Worm (Caenorhabditis elegans): ENCODE results near the gene spp-11.
A peak's percentile ranks its signal among the peaks of the same experiment; 100 is the strongest.

The spp-11 gene

DNA sequence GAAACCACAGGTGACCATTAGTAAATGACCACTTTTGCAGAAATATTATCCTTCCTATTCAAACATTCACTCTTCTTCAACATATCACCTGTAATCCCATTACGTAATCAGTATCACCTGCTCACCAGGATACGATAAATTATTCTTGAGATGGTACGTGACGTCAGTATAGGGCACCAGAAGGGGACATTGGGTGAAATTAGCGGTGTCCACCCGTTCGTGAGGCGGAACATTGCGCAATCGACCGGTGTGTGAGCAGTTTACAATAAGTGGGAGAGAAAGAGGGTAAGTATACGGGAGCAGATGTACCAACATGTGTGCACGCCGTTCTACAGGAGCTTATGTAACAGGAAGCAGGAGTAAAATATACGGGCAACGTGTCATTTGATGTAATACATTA, 10.8 kb upstream of the spp-11 start:
- no peak for TF ChIP-seq lsy-2 (tag; optimal IDR thresholded peaks at IDR 0.05)
- TF ChIP-seq elt-1 (tag; optimal IDR thresholded peaks at IDR 0.05; ENCODE audit: borderline replicate concordance, insufficient read depth) = no peak
- peak; percentile 95 for TF ChIP-seq nhr-2 (tag; optimal IDR thresholded peaks at IDR 0.05)
- no peak for TF ChIP-seq unc-120 (tag; optimal IDR thresholded peaks at IDR 0.05; ENCODE audit: poor library complexity, severe bottlenecking)
- no peak for TF ChIP-seq nhr-237 (tag; optimal IDR thresholded peaks at IDR 0.05)
- TF ChIP-seq tbx-8 (GFP tag; optimal IDR thresholded peaks at IDR 0.05) = no peak
- no peak for TF ChIP-seq bed-3 (GFP tag; optimal IDR thresholded peaks at IDR 0.05)
- TF ChIP-seq nhr-12 (tag; optimal IDR thresholded peaks at IDR 0.05) = no peak
- no peak for TF ChIP-seq lin-13 (tag; optimal IDR thresholded peaks at IDR 0.05)
- TF ChIP-seq sem-2 (GFP tag; optimal IDR thresholded peaks at IDR 0.05) = no peak
- TF ChIP-seq ceh-83 (GFP tag; optimal IDR thresholded peaks at IDR 0.05) = no peak
- no peak for TF ChIP-seq mep-1 (tag; optimal IDR thresholded peaks at IDR 0.05)
- no peak for TF ChIP-seq nhr-28 (tag; optimal IDR thresholded peaks at IDR 0.05)
- TF ChIP-seq unc-62 (GFP tag; optimal IDR thresholded peaks at IDR 0.05) = no peak
- no peak for TF ChIP-seq nhr-76 (tag; optimal IDR thresholded peaks at IDR 0.05)
- no peak for TF ChIP-seq lin-32 (GFP tag; optimal IDR thresholded peaks at IDR 0.05)
- no peak for TF ChIP-seq ham-2 (GFP tag; optimal IDR thresholded peaks at IDR 0.05)
- peak; percentile 16 for TF ChIP-seq mls-2 (tag; optimal IDR thresholded peaks at IDR 0.05)
- TF ChIP-seq blmp-1 (tag; optimal IDR thresholded peaks at IDR 0.05) = no peak
- no peak for TF ChIP-seq drap-1 (GFP tag; optimal IDR thresholded peaks at IDR 0.05)
- TF ChIP-seq mab-5 (tag; optimal IDR thresholded peaks at IDR 0.05) = no peak
- TF ChIP-seq flh-1 (GFP tag; optimal IDR thresholded peaks at IDR 0.05) = no peak
- no peak for TF ChIP-seq ces-1 (GFP tag; optimal IDR thresholded peaks at IDR 0.05)
- TF ChIP-seq hlh-1 (tag; optimal IDR thresholded peaks at IDR 0.05) = peak; percentile 50
- TF ChIP-seq M03D4.4 (tag; optimal IDR thresholded peaks at IDR 0.05) = no peak
- TF ChIP-seq ceh-43 (GFP tag; optimal IDR thresholded peaks at IDR 0.05) = no peak
- no peak for TF ChIP-seq elt-3 (tag; optimal IDR thresholded peaks at IDR 0.05)
- peak; percentile 30 for TF ChIP-seq ceh-39 (tag; optimal IDR thresholded peaks at IDR 0.05)
- no peak for TF ChIP-seq snpc-4 (tag; optimal IDR thresholded peaks at IDR 0.05)
- TF ChIP-seq cnd-1 (tag; optimal IDR thresholded peaks at IDR 0.05) = peak; percentile 55
- TF ChIP-seq sptf-1 (tag; optimal IDR thresholded peaks at IDR 0.05) = peak; percentile 8
- peak; percentile 95 for TF ChIP-seq zip-8 (tag; optimal IDR thresholded peaks at IDR 0.05)
- peak; percentile 71 for TF ChIP-seq ztf-11 (tag; optimal IDR thresholded peaks at IDR 0.05)
- no peak for TF ChIP-seq pha-4 (tag; optimal IDR thresholded peaks at IDR 0.05)
- peak; percentile 26 for TF ChIP-seq unc-39 (tag; optimal IDR thresholded peaks at IDR 0.05)

DNA sequence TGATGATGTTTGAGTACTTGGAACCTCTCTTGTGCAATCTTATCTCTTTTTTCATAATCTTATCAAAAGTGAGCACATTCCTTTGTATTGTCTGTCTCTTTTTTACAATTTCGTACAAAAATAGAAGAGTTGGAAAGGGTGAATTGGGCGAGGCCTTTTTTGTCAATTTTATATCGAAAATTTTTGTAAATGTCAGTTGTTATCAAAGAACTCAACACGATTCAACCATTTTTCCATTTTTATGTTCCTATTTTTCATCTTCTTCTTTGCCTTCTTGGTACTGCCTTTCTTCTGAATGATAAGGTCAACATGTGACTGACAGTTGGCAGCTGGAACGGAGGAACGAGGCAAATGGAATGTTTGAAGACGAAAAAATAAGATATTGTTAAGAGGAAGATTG, 6.6 kb upstream of the spp-11 start:
- TF ChIP-seq unc-62 (GFP tag; optimal IDR thresholded peaks at IDR 0.05) = no peak
- TF ChIP-seq nhr-2 (tag; optimal IDR thresholded peaks at IDR 0.05) = no peak
- TF ChIP-seq lsy-2 (tag; optimal IDR thresholded peaks at IDR 0.05) = no peak
- no peak for TF ChIP-seq nhr-28 (tag; optimal IDR thresholded peaks at IDR 0.05)

DNA sequence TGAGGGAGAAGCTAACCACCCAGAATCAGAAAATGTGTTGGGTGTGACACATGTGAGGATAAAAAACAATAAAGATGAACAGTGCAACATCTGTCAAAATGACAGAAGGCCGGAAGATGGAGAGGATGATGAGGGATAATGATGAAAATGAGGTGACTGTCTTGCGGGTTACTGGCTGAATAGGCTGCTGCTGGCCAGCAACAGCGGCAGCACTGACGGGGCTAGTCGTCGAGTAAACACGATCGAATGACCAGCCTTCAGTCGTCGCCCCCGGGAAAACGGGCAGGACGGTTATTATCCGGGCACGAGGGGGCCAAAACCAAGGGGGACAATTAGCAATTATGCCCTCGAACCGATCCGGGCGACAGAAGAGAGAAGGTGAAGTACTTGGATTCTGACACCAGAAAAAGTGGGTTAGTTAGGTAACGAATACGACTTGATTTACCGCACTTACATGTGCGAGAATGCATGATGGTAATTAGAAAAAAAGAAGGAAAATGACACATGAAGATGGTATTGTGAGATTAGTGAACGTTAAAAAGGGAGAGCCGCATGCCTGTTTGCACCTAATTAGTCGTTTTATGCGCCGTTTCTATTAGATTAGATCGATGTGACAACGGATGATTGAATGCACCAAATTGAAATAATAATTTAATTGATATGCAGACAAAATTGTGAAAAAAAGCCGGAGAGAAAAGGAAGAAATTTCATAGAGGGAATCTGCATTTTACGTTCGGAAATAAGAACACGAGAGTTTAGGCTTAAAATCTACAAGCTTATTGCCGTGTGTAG, 4.7 kb upstream of the spp-11 start:
- TF ChIP-seq cnd-1 (tag; optimal IDR thresholded peaks at IDR 0.05) (peak; percentile 90), mep-1 (tag; optimal IDR thresholded peaks at IDR 0.05) (no peak), ces-1 (GFP tag; optimal IDR thresholded peaks at IDR 0.05) (peak; percentile 79), mab-5 (tag; optimal IDR thresholded peaks at IDR 0.05) (no peak), unc-62 (GFP tag; optimal IDR thresholded peaks at IDR 0.05) (peak; percentile 57), sem-2 (GFP tag; optimal IDR thresholded peaks at IDR 0.05) (no peak), ceh-39 (tag; optimal IDR thresholded peaks at IDR 0.05) (no peak), sptf-1 (tag; optimal IDR thresholded peaks at IDR 0.05) (peak; percentile 57), mls-2 (tag; optimal IDR thresholded peaks at IDR 0.05) (peak; percentile 77), ceh-43 (GFP tag; optimal IDR thresholded peaks at IDR 0.05) (peak; percentile 76), ham-2 (GFP tag; optimal IDR thresholded peaks at IDR 0.05) (peak; percentile 66), pha-4 (tag; optimal IDR thresholded peaks at IDR 0.05) (no peak), nhr-2 (tag; optimal IDR thresholded peaks at IDR 0.05) (peak; percentile 93), drap-1 (GFP tag; optimal IDR thresholded peaks at IDR 0.05) (no peak), lin-32 (GFP tag; optimal IDR thresholded peaks at IDR 0.05) (peak; percentile 51)
